Fruit fly (Drosophila melanogaster) whole organism, embryonic: Measurements from ENCODE around the gene Rbbp5.

Source experiments
- Asciz ChIP-seq: fragments of 200-800 bp; sonication (Bioruptor generic); optimal IDR thresholded peaks from 2 replicates; lab custom pipeline; 2017; ENCODE audit warnings: missing biosample characterization, mild to moderate bottlenecking, missing genetic modification characterization, missing genetic modification reagents
- BtbVII ChIP-seq: fragments of 200-800 bp; sonication (Bioruptor generic); optimal IDR thresholded peaks from 3 replicates; lab custom pipeline; 2017; ENCODE audit warnings: missing biosample characterization, mild to moderate bottlenecking, missing genetic modification characterization
- C15 ChIP-seq: fragments of 200-800 bp; sonication (Bioruptor generic); IDR thresholded peaks from 3 replicates; pipeline ENCODE4 v1.3.6; 2022; ENCODE audit warnings: missing biosample characterization, missing genetic modification characterization
- CG12659 ChIP-seq: fragments of 200-800 bp; sonication (Bioruptor generic); optimal IDR thresholded peaks from 3 replicates; lab custom pipeline; 2017; ENCODE audit warnings: mild to moderate bottlenecking, missing biosample characterization, missing genetic modification reagents, missing genetic modification characterization
- CG13894 ChIP-seq: fragments of 200-800 bp; sonication (Bioruptor generic); optimal IDR thresholded peaks from 3 replicates; lab custom pipeline; 2018; ENCODE audit warnings: missing biosample characterization, mild to moderate bottlenecking, missing genetic modification characterization, moderate library complexity
- CG14441 ChIP-seq: fragments of 200-800 bp; sonication (Bioruptor generic); IDR thresholded peaks from 2 replicates; pipeline ENCODE4 v1.3.6; 2022; ENCODE audit warnings: missing biosample characterization, missing genetic modification characterization
- CG15514 ChIP-seq: fragments of 200-800 bp; sonication (Bioruptor generic); optimal IDR thresholded peaks from 3 replicates; lab custom pipeline; 2017; ENCODE audit warnings: missing biosample characterization, missing genetic modification characterization, mild to moderate bottlenecking, moderate library complexity, missing genetic modification reagents
- CG17612 ChIP-seq: fragments of 200-800 bp; sonication (Bioruptor generic); IDR thresholded peaks from 2 replicates; pipeline ENCODE4 v1.3.6; 2022; ENCODE audit warnings: missing biosample characterization, missing genetic modification characterization
- CG42726 ChIP-seq: fragments of 200-800 bp; sonication (Bioruptor generic); IDR thresholded peaks from 2 replicates; pipeline ENCODE4 v1.3.6; 2022; ENCODE audit warnings: missing biosample characterization, missing genetic modification characterization; ENCODE audit not compliant: partially characterized antibody
- CG4328 ChIP-seq: fragments of 200-800 bp; sonication (Bioruptor generic); optimal IDR thresholded peaks from 3 replicates; lab custom pipeline; 2017; ENCODE audit warnings: missing biosample characterization, missing genetic modification reagents, missing genetic modification characterization
- CG6689 ChIP-seq: fragments of 200-800 bp; sonication (Bioruptor generic); IDR thresholded peaks from 2 replicates; pipeline ENCODE4 v1.3.6; 2022; ENCODE audit warnings: missing biosample characterization, missing genetic modification characterization
- CG6854 ChIP-seq: fragments of 200-800 bp; sonication (Bioruptor generic); optimal IDR thresholded peaks from 3 replicates; lab custom pipeline; 2017; ENCODE audit warnings: missing biosample characterization, mild to moderate bottlenecking, missing genetic modification characterization
- CG8388 ChIP-seq: fragments of 200-800 bp; sonication (Bioruptor generic); optimal IDR thresholded peaks from 2 replicates; lab custom pipeline; 2019; ENCODE audit warnings: missing biosample characterization, mild to moderate bottlenecking, missing genetic modification characterization, moderate library complexity
- CG8478 ChIP-seq: fragments of >200 bp; optimal IDR thresholded peaks from 2 replicates; lab custom pipeline; 2018
- CG9797 ChIP-seq: fragments of 200-800 bp; sonication (Bioruptor generic); optimal IDR thresholded peaks from 3 replicates; lab custom pipeline; 2018; ENCODE audit warnings: missing biosample characterization, mild to moderate bottlenecking, missing genetic modification characterization
- CG9876 ChIP-seq: fragments of 200-800 bp; sonication (Bioruptor generic); optimal IDR thresholded peaks from 2 replicates; lab custom pipeline; 2016; ENCODE audit warnings: missing biosample characterization, missing genetic modification characterization
- D ChIP-seq, 2 experiments: fragments of 200-800 bp in 1 of 2; fragments of >200 bp in 1 of 2; sonication (Bioruptor generic) in 1 of 2; optimal IDR thresholded peaks; 2 replicates in 1 of 2; 3 replicates in 1 of 2; lab custom pipeline; 2017; ENCODE audit warnings: mild to moderate bottlenecking in 1 of 2, missing biosample characterization in 1 of 2, missing genetic modification characterization in 1 of 2, missing genetic modification reagents in 1 of 2
- D19B ChIP-seq: fragments of 200-800 bp; sonication (Bioruptor generic); optimal IDR thresholded peaks from 2 replicates; lab custom pipeline; 2017; ENCODE audit warnings: missing biosample characterization, mild to moderate bottlenecking, missing genetic modification characterization
- Dp ChIP-seq: fragments of 200-800 bp; sonication (Bioruptor generic); optimal IDR thresholded peaks from 2 replicates; lab custom pipeline; 2018; ENCODE audit warnings: missing biosample characterization, mild to moderate bottlenecking, missing genetic modification characterization, moderate library complexity
- Dref ChIP-seq: fragments of 200-800 bp; sonication (Bioruptor generic); IDR thresholded peaks from 2 replicates; pipeline ENCODE4 v1.3.6; 2022; ENCODE audit warnings: missing biosample characterization, missing genetic modification characterization
- E2f1 ChIP-seq: fragments of 200-800 bp; sonication (Bioruptor generic); IDR thresholded peaks from 2 replicates; pipeline ENCODE4 v1.3.6; 2022; ENCODE audit warnings: missing biosample characterization, missing genetic modification characterization
- Ets97D ChIP-seq: fragments of 200-800 bp; sonication (Bioruptor generic); optimal IDR thresholded peaks from 3 replicates; lab custom pipeline; 2016; ENCODE audit warnings: missing biosample characterization, missing genetic modification characterization
- Hr78 ChIP-seq, 2 experiments: fragments of 200-800 bp in 1 of 2; fragments of >200 bp in 1 of 2; sonication (Bioruptor generic) in 1 of 2; optimal IDR thresholded peaks; 2 replicates each; lab custom pipeline; 2017 to 2019; ENCODE audit warnings: missing biosample characterization in 2 of 2, missing genetic modification characterization in 2 of 2, mild to moderate bottlenecking in 1 of 2, moderate library complexity in 1 of 2
- Lhr ChIP-seq: fragments of 200-800 bp; sonication (Bioruptor generic); optimal IDR thresholded peaks from 3 replicates; lab custom pipeline; 2017; ENCODE audit warnings: mild to moderate bottlenecking, missing biosample characterization, missing genetic modification reagents, missing genetic modification characterization
- Nf-YB ChIP-seq: fragments of 200-800 bp; sonication (Bioruptor generic); optimal IDR thresholded peaks from 3 replicates; lab custom pipeline; 2019; ENCODE audit warnings: missing biosample characterization, mild to moderate bottlenecking, missing genetic modification characterization, moderate library complexity
- Optix ChIP-seq: fragments of 200-800 bp; sonication (Bioruptor generic); IDR thresholded peaks from 3 replicates; pipeline ENCODE4 v1.3.6; 2022; ENCODE audit warnings: missing biosample characterization, missing genetic modification characterization
- Trl ChIP-seq, 3 experiments: fragments of >200 bp in 2 of 3; fragments of 200-800 bp in 1 of 3; sonication (Bioruptor generic) in 1 of 3; optimal IDR thresholded peaks; 2 replicates in 1 of 3; 3 replicates in 2 of 3; lab custom pipeline; 2016 to 2017; ENCODE audit warnings: missing biosample characterization in 1 of 3, missing genetic modification characterization in 1 of 3
- ara ChIP-seq: fragments of 200-800 bp; sonication (Bioruptor generic); IDR thresholded peaks from 2 replicates; pipeline ENCODE4 v1.3.6; 2022; ENCODE audit warnings: missing biosample characterization, missing genetic modification characterization
- bab2 ChIP-seq: fragments of 200-800 bp; sonication (Bioruptor generic); optimal IDR thresholded peaks from 2 replicates; lab custom pipeline; 2016; ENCODE audit warnings: missing biosample characterization, missing genetic modification characterization
- btn ChIP-seq: fragments of 200-800 bp; sonication (Bioruptor generic); optimal IDR thresholded peaks from 2 replicates; lab custom pipeline; 2016; ENCODE audit warnings: missing biosample characterization, missing genetic modification characterization
- cg ChIP-seq: fragments of 200-800 bp; sonication (Bioruptor generic); optimal IDR thresholded peaks from 3 replicates; lab custom pipeline; 2019; ENCODE audit warnings: missing biosample characterization, mild to moderate bottlenecking, missing genetic modification characterization, moderate library complexity
- crp ChIP-seq, 2 experiments: fragments of 200-800 bp; sonication (Bioruptor generic); optimal IDR thresholded peaks; 2 replicates in 1 of 2; 3 replicates in 1 of 2; lab custom pipeline; 2017; ENCODE audit warnings: missing biosample characterization in 2 of 2, missing genetic modification characterization in 2 of 2, mild to moderate bottlenecking in 1 of 2, moderate library complexity in 1 of 2
- dmrt99B ChIP-seq: fragments of 200-800 bp; sonication (Bioruptor generic); optimal IDR thresholded peaks from 2 replicates; lab custom pipeline; 2018; ENCODE audit warnings: missing biosample characterization, mild to moderate bottlenecking, missing genetic modification characterization, moderate library complexity
- gem ChIP-seq: fragments of 200-800 bp; sonication (Bioruptor generic); optimal IDR thresholded peaks from 2 replicates; lab custom pipeline; 2019; ENCODE audit warnings: missing biosample characterization, mild to moderate bottlenecking, missing genetic modification characterization, moderate library complexity
- ham ChIP-seq: fragments of 200-800 bp; sonication (Bioruptor generic); IDR thresholded peaks from 2 replicates; pipeline ENCODE4 v1.3.6; 2022; ENCODE audit warnings: missing biosample characterization, missing genetic modification characterization
- hbn ChIP-seq: fragments of 200-800 bp; sonication (Bioruptor generic); IDR thresholded peaks from 2 replicates; pipeline ENCODE4 v1.3.6; 2022; ENCODE audit warnings: missing biosample characterization, missing genetic modification characterization; ENCODE audit not compliant: partially characterized antibody
- jigr1 ChIP-seq: fragments of 200-800 bp; sonication (Bioruptor generic); IDR thresholded peaks from 3 replicates; pipeline ENCODE4 v1.3.6; 2022; ENCODE audit warnings: missing biosample characterization, missing genetic modification characterization
- lab ChIP-seq: fragments of 200-800 bp; sonication (Bioruptor generic); optimal IDR thresholded peaks from 3 replicates; lab custom pipeline; 2017; ENCODE audit warnings: missing biosample characterization, missing genetic modification characterization, mild to moderate bottlenecking, moderate library complexity, missing genetic modification reagents
- org-1 ChIP-seq: fragments of 200-800 bp; sonication (Bioruptor generic); optimal IDR thresholded peaks from 2 replicates; lab custom pipeline; 2017; ENCODE audit warnings: missing biosample characterization, missing genetic modification characterization
- otp ChIP-seq: fragments of 200-800 bp; sonication (Bioruptor generic); IDR thresholded peaks from 3 replicates; pipeline ENCODE4, ENCODE4 v1.3.6; 2022; ENCODE audit warnings: missing biosample characterization, missing genetic modification characterization
- pho ChIP-seq: fragments of 200-800 bp; sonication (Bioruptor generic); optimal IDR thresholded peaks from 2 replicates; lab custom pipeline; 2016; ENCODE audit warnings: missing biosample characterization, missing genetic modification characterization
- ro ChIP-seq: fragments of 200-800 bp; sonication (Bioruptor generic); IDR thresholded peaks from 2 replicates; pipeline ENCODE4 v1.3.6; 2022; ENCODE audit warnings: missing biosample characterization, missing genetic modification characterization
- sc ChIP-seq, 3 experiments: fragments of >200 bp in 2 of 3; fragments of 200-800 bp in 1 of 3; sonication (Bioruptor generic) in 1 of 3; optimal IDR thresholded peaks; 2 replicates in 2 of 3; 3 replicates in 1 of 3; lab custom pipeline; 2017; ENCODE audit warnings: mild to moderate bottlenecking in 1 of 3, missing biosample characterization in 1 of 3, missing genetic modification characterization in 1 of 3, missing genetic modification reagents in 1 of 3
- stwl ChIP-seq: fragments of 200-800 bp; sonication (Bioruptor generic); optimal IDR thresholded peaks from 3 replicates; lab custom pipeline; 2018; ENCODE audit warnings: missing biosample characterization, mild to moderate bottlenecking, missing genetic modification characterization, moderate library complexity
- tgo ChIP-seq: fragments of 200-800 bp; sonication (Bioruptor generic); IDR thresholded peaks from 3 replicates; pipeline ENCODE4 v1.3.6; 2022; ENCODE audit warnings: missing biosample characterization, missing genetic modification characterization
- z ChIP-seq: fragments of 200-800 bp; sonication (Bioruptor generic); IDR thresholded peaks from 3 replicates; pipeline ENCODE4 v1.3.6; 2022; ENCODE audit warnings: missing biosample characterization, missing genetic modification characterization

Rbbp5 gene

dm6 chr3L:20309758-20310733 is 37.7 kb downstream of the Rbbp5 start (continued):
- TF ChIP-seq CG14441 (peak; percentile 30; the same call in 1 of the 2 replicates), ham (no peak), bab2 (GFP tag; lab: Kevin White, UChicago) (peak; percentile 26), CG9797 (peak; percentile 98), CG13894 (tag; lab: Kevin White, UChicago) (peak; percentile 26), otp (GFP tag; lab: Robert Waterston, UW) (no peak), pho (GFP tag; lab: Kevin White, UChicago) (peak; percentile 61), CG9876 (GFP tag; lab: Kevin White, UChicago) (peak; percentile 56), CG4328 (GFP tag; lab: Kevin White, UChicago) (no peak), crp (GFP tag; optimal IDR thresholded peaks at IDR 0.05; lab: Kevin White, UChicago) (peak in 1 of 2 experiments; percentile 46), CG17612 (no peak), Optix (no peak), Ets97D (GFP tag; lab: Kevin White, UChicago) (peak; percentile 87), Nf-YB (GFP tag; lab: Kevin White, UChicago) (no peak), org-1 (no peak), CG6689 (GFP tag; lab: Robert Waterston, UW) (peak; percentile 18; the same call in 1 of the 2 replicates), dmrt99B (tag; lab: Kevin White, UChicago) (no peak), sc (optimal IDR thresholded peaks at IDR 0.05; lab: Kevin White, UChicago) (no peak), sc (GFP tag; optimal IDR thresholded peaks at IDR 0.05; lab: Kevin White, UChicago) (no peak), jigr1 (GFP tag; lab: Robert Waterston, UW) (no peak), Trl (optimal IDR thresholded peaks at IDR 0.05; lab: Kevin White, UChicago) (peak; percentile 3 to 67), Trl (GFP tag; optimal IDR thresholded peaks at IDR 0.05; lab: Kevin White, UChicago) (peak; percentile 60), Asciz (GFP tag; lab: Kevin White, UChicago) (no peak), CG6854 (no peak), Lhr (peak; percentile 80), CG12659 (GFP tag; lab: Kevin White, UChicago) (peak; percentile 73), z (no peak), cg (GFP tag; lab: Kevin White, UChicago) (peak; percentile 71), gem (tag; lab: Kevin White, UChicago) (no peak), C15 (no peak), Hr78 (GFP tag; optimal IDR thresholded peaks at IDR 0.05; lab: Kevin White, UChicago) (no peak), lab (no peak), stwl (tag; lab: Kevin White, UChicago) (peak; percentile 99), D19B (GFP tag; lab: Kevin White, UChicago) (no peak), tgo (GFP tag; lab: Robert Waterston, UW) (no peak), btn (GFP tag; lab: Kevin White, UChicago) (no peak), D (optimal IDR thresholded peaks at IDR 0.05; lab: Kevin White, UChicago) (peak; percentile 72), D (GFP tag; optimal IDR thresholded peaks at IDR 0.05; lab: Kevin White, UChicago) (no peak), CG42726 (GFP tag; lab: Robert Waterston, UW) (peak; percentile 87), CG8478 (peak; percentile 71), Dref (GFP tag; lab: Robert Waterston, UW) (peak; percentile 52), ara (GFP tag; lab: Robert Waterston, UW) (peak; percentile 61; the same call in 1 of the 2 replicates), E2f1 (GFP tag; lab: Robert Waterston, UW) (peak; percentile 56), CG8388 (GFP tag; lab: Kevin White, UChicago) (no peak), ro (GFP tag; lab: Robert Waterston, UW) (no peak), BtbVII (GFP tag; lab: Kevin White, UChicago) (no peak), CG15514 (GFP tag; lab: Kevin White, UChicago) (peak; percentile 88), hbn (peak; percentile 85), Dp (GFP tag; lab: Kevin White, UChicago) (peak; percentile 91)
